Worm (Caenorhabditis elegans) whole organism, midembryonic: Measurements from ENCODE around the gene K02D10.8.

Experiments
- T22C8.4 ChIP-seq: fragments of 200-800 bp; sonication (Bioruptor generic); IDR thresholded peaks from 2 replicates; pipeline ENCODE4 v1.3.6; 2022; ENCODE audit warnings: missing genetic modification characterization, missing compliant biosample characterization
- cog-1 ChIP-seq: sonication (generic microtip); optimal IDR thresholded peaks from 2 replicates; lab custom pipeline; 2016; ENCODE audit warnings: missing genetic modification characterization, missing compliant biosample characterization
- flt-1 ChIP-seq: fragments of 200-800 bp; sonication (Bioruptor generic); IDR thresholded peaks from 2 replicates; pipeline ENCODE4 v1.3.6; 2022; ENCODE audit warnings: missing genetic modification characterization, missing compliant biosample characterization
- klf-2 ChIP-seq: fragments of 200-800 bp; sonication (Bioruptor generic); conservative IDR thresholded peaks from 2 replicates; pipeline ENCODE4 v1.3.6; 2022; ENCODE audit warnings: missing genetic modification reagents, missing genetic modification characterization, missing compliant biosample characterization
- med-1 ChIP-seq: sonication (generic microtip); optimal IDR thresholded peaks from 2 replicates; lab custom pipeline; 2017; ENCODE audit warnings: missing genetic modification characterization, mild to moderate bottlenecking, missing compliant biosample characterization, antibody characterized with exemption, missing genetic modification reagents; ENCODE audit not compliant: insufficient read depth
- ref-1 ChIP-seq: fragments of 200-800 bp; sonication (Bioruptor generic); conservative IDR thresholded peaks from 2 replicates; pipeline ENCODE4 v1.3.6; 2022; ENCODE audit warnings: missing genetic modification reagents, missing genetic modification characterization, missing compliant biosample characterization
- tab-1 ChIP-seq: fragments of 200-800 bp; sonication (Bioruptor generic); IDR thresholded peaks from 2 replicates; pipeline ENCODE4 v1.3.6; 2022; ENCODE audit warnings: missing genetic modification characterization, missing compliant biosample characterization
- ztf-23 ChIP-seq: fragments of 200-800 bp; sonication (Bioruptor generic); IDR thresholded peaks from 2 replicates; pipeline ENCODE4 v1.3.6; 2022; ENCODE audit warnings: missing genetic modification reagents, missing genetic modification characterization, missing compliant biosample characterization
- ztf-29 ChIP-seq: fragments of 200-800 bp; sonication (Bioruptor generic); IDR thresholded peaks from 2 replicates; pipeline ENCODE4 v1.3.6; 2022; ENCODE audit warnings: missing genetic modification reagents, missing genetic modification characterization, missing compliant biosample characterization

ce11 chrIII:8786077-8786476 lies at the start of gene K02D10.8:
- TF ChIP-seq ztf-23 (GFP tag; lab: Robert Waterston, UW) (no peak), cog-1 (tag; lab: Kevin White, UChicago) (no peak), med-1 (GFP tag; lab: Kevin White, UChicago) (no peak), flt-1 (GFP tag; lab: Robert Waterston, UW) (no peak), tab-1 (GFP tag; lab: Robert Waterston, UW) (no peak), T22C8.4 (GFP tag; lab: Robert Waterston, UW) (no peak), klf-2 (no peak), ref-1 (GFP tag; lab: Robert Waterston, UW) (no peak), ztf-29 (no peak)
